Worm (Caenorhabditis elegans) whole organism, L4 larva: Measurements from ENCODE around the gene nhr-111.

Experiments
- ZK337.2 ChIP-seq: fragments of 200-800 bp; sonication (Bioruptor generic); IDR thresholded peaks from 2 replicates; pipeline ENCODE4 v1.3.6; 2022; ENCODE audit warnings: missing genetic modification reagents, missing genetic modification characterization, missing compliant biosample characterization
- ceh-82 ChIP-seq: sonication (generic microtip); optimal IDR thresholded peaks from 2 replicates; lab custom pipeline; 2017; ENCODE audit warnings: missing biosample characterization, missing genetic modification characterization
- lir-3 ChIP-seq: sonication (generic microtip); optimal IDR thresholded peaks from 2 replicates; lab custom pipeline; 2016; ENCODE audit warnings: mild to moderate bottlenecking, missing genetic modification characterization, missing compliant biosample characterization
- nhr-76 ChIP-seq: fragments of 150-350 bp; optimal IDR thresholded peaks from 2 replicates; lab custom pipeline; 2014; ENCODE audit warnings: missing biosample characterization, missing genetic modification characterization
- zfp-2 ChIP-seq: sonication (generic microtip); optimal IDR thresholded peaks from 2 replicates; lab custom pipeline; 2016; ENCODE audit warnings: mild to moderate bottlenecking, missing genetic modification characterization, missing compliant biosample characterization

ce11 chrV:16080678-16081077, 44.0 kb downstream of the nhr-111 start:
- TF ChIP-seq lir-3 (no peak), ceh-82 (tag; lab: Kevin White, UChicago) (no peak), nhr-76 (tag; lab: Kevin White, UChicago) (no peak), ZK337.2 (no peak), zfp-2 (tag; lab: Kevin White, UChicago) (no peak)
